Fruit fly (Drosophila melanogaster): ENCODE measurements around the gene Btk.

The Btk gene

dm6 chr2L:8211070-8211469 is 89.8 kb downstream of the Btk start, which contains the start of gene Ssb-c31a (continued):
- TF ChIP-seq unpg (GFP tag; optimal IDR thresholded peaks at IDR 0.05) (peak; percentile 38), cas (GFP tag; IDR thresholded peaks at IDR 0.05) (no peak), lov (optimal IDR thresholded peaks at IDR 0.05) (no peak), lov (GFP tag; IDR thresholded peaks at IDR 0.05) (no peak), odd (GFP tag; optimal IDR thresholded peaks at IDR 0.05) (peak; percentile 14), CG11723 (GFP tag; optimal IDR thresholded peaks at IDR 0.05) (no peak), CG18619 (GFP tag; optimal IDR thresholded peaks at IDR 0.05) (peak; percentile 6), tx (GFP tag; optimal IDR thresholded peaks at IDR 0.05) (peak; percentile 20), crp (GFP tag; optimal IDR thresholded peaks at IDR 0.05) (peak in 1 of 2 experiments; percentile 60), cad (GFP tag; optimal IDR thresholded peaks at IDR 0.05) (no peak), CG3726 (GFP tag; IDR thresholded peaks at IDR 0.05) (no peak), CG3281 (GFP tag; optimal IDR thresholded peaks at IDR 0.05) (peak; percentile 48), Fer3 (tag; optimal IDR thresholded peaks at IDR 0.05) (peak; percentile 11), CG17361 (GFP tag; IDR thresholded peaks at IDR 0.05) (peak; percentile 59; the same call in 2 of the 3 replicates), pho (GFP tag; optimal IDR thresholded peaks at IDR 0.05) (peak; percentile 62), gt (GFP tag; IDR thresholded peaks at IDR 0.05) (no peak), CG10654 (GFP tag; optimal IDR thresholded peaks at IDR 0.05) (peak; percentile 6), psq (GFP tag; optimal IDR thresholded peaks at IDR 0.05) (no peak), CG9797 (GFP tag; optimal IDR thresholded peaks at IDR 0.05) (peak; percentile 15), Lim3 (GFP tag; IDR thresholded peaks at IDR 0.05) (no peak), dmrt99B (tag; optimal IDR thresholded peaks at IDR 0.05) (peak; percentile 33), CG11696 (GFP tag; IDR thresholded peaks at IDR 0.05) (no peak), nau (GFP tag; optimal IDR thresholded peaks at IDR 0.05) (peak; percentile 0), CG14667 (GFP tag; IDR thresholded peaks at IDR 0.05) (no peak), CG1832 (GFP tag; optimal IDR thresholded peaks at IDR 0.05) (no peak), dpn (GFP tag; optimal IDR thresholded peaks at IDR 0.05) (peak; percentile 48 to 57), BtbVII (GFP tag; optimal IDR thresholded peaks at IDR 0.05) (no peak), CG2875 (GFP tag; optimal IDR thresholded peaks at IDR 0.05) (no peak), CG4424 (GFP tag; optimal IDR thresholded peaks at IDR 0.05) (peak; percentile 39), CG15696 (tag; optimal IDR thresholded peaks at IDR 0.05) (peak; percentile 27), Neu2 (GFP tag; optimal IDR thresholded peaks at IDR 0.05; ENCODE audit: borderline replicate concordance) (no peak), Xrp1 (GFP tag; IDR thresholded peaks at IDR 0.05) (peak; percentile 57), CG30020 (tag; optimal IDR thresholded peaks at IDR 0.05) (peak; percentile 56), CG17802 (tag; optimal IDR thresholded peaks at IDR 0.05) (no peak), NfI (GFP tag; optimal IDR thresholded peaks at IDR 0.05) (peak; percentile 72), Mrtf (GFP tag; IDR thresholded peaks at IDR 0.05) (no peak), h (optimal IDR thresholded peaks at IDR 0.05) (no peak), phol (tag; optimal IDR thresholded peaks at IDR 0.05) (peak; percentile 73), kni (GFP tag; optimal IDR thresholded peaks at IDR 0.05) (no peak), ttk (GFP tag; IDR thresholded peaks at IDR 0.05) (0 out of 2 replicates have a peak, but pooled peaks have one; percentile 43), CG7928 (GFP tag; optimal IDR thresholded peaks at IDR 0.05) (no peak), CG17359 (tag; optimal IDR thresholded peaks at IDR 0.05) (peak; percentile 24), B-H1 (GFP tag; IDR thresholded peaks at IDR 0.05) (no peak), Nf-YA (GFP tag; IDR thresholded peaks at IDR 0.05) (no peak), stwl (tag; optimal IDR thresholded peaks at IDR 0.05) (peak; percentile 82), fu2 (GFP tag; optimal IDR thresholded peaks at IDR 0.05) (no peak), CG16863 (GFP tag; optimal IDR thresholded peaks at IDR 0.05) (peak; percentile 19), shn (GFP tag; optimal IDR thresholded peaks at IDR 0.05) (no peak), pan (optimal IDR thresholded peaks at IDR 0.05) (no peak), pan (GFP tag; optimal IDR thresholded peaks at IDR 0.05 in 1 of 2, IDR thresholded peaks at IDR 0.05 in 1 of 2) (no peak), Dll (GFP tag; IDR thresholded peaks at IDR 0.05; ENCODE audit: partially characterized antibody) (peak; percentile 89), zfh1 (GFP tag; IDR thresholded peaks at IDR 0.05) (peak; percentile 9; the same call in 1 of the 3 replicates)

All from whole organism, embryonic.